Fruit fly (Drosophila melanogaster): ENCODE results near the gene CG32023.

Gene CG32023

DNA sequence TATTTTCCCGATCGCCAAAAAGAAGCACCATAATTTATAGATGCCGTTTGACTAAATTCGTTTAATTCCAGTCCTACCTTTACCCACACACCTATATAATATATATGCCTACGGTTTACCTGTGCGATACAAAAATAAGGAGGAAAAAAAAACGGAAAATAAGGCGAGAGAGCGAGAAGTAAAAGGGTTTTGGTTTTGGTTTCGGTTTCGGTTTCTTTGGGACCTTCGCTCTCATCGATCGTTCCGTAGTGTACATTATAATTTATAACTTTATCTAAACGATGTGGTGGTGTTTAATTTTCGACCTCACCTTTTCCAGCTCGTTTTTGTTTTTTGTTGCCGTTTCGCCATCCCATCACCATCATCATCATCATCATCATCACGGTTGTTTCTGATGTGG is 21.6 kb upstream of the CG32023 start:
- TF ChIP-seq CG32006 (GFP tag; optimal IDR thresholded peaks at IDR 0.05) (no peak), CG6276 (GFP tag; optimal IDR thresholded peaks at IDR 0.05) (no peak), CG34406 (GFP tag; optimal IDR thresholded peaks at IDR 0.05) (no peak), CG6854 (GFP tag; optimal IDR thresholded peaks at IDR 0.05) (no peak), topi (GFP tag; optimal IDR thresholded peaks at IDR 0.05) (no peak), achi (GFP tag; optimal IDR thresholded peaks at IDR 0.05) (no peak), Sox102F (GFP tag; optimal IDR thresholded peaks at IDR 0.05) (no peak), Blimp-1 (GFP tag; optimal IDR thresholded peaks at IDR 0.05) (peak; percentile 86), ss (GFP tag; optimal IDR thresholded peaks at IDR 0.05) (no peak), CG8632 (GFP tag; optimal IDR thresholded peaks at IDR 0.05) (no peak), svp (GFP tag) (no peak), Eip78C (GFP tag) (peak; percentile 30)

DNA sequence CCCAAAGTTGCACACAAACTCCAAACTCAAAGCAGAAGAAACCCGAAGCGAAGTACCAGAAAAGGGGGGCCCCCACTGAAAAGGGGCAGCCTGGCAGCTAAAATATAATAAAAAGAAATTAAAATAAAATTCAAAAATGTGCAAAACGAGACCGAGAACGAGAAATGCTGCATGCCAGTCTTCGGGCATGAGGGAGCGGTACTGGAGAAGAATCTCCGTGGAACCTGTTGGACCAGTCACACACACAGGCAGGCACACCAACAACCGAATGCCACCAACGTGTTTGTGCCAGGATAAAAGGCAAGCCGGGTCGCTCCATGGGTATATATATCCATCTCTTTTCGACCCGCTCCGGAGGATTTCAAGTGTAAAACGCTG is 21.0 kb upstream of the CG32023 start:
- peak; percentile 30 for TF ChIP-seq CG6854 (GFP tag; optimal IDR thresholded peaks at IDR 0.05)
- no peak for TF ChIP-seq lz (GFP tag; optimal IDR thresholded peaks at IDR 0.05)
- no peak for TF ChIP-seq acj6 (GFP tag; optimal IDR thresholded peaks at IDR 0.05)
- 0 out of 3 replicates have a peak, but pooled peaks have one; percentile 27 for TF ChIP-seq CG8119 (GFP tag; IDR thresholded peaks at IDR 0.05)
- TF ChIP-seq CG9139 (GFP tag; optimal IDR thresholded peaks at IDR 0.05) = peak; percentile 3
- TF ChIP-seq ss (GFP tag; optimal IDR thresholded peaks at IDR 0.05) = peak; percentile 54 to 58
- TF ChIP-seq CG34406 (GFP tag; optimal IDR thresholded peaks at IDR 0.05) = no peak
- TF ChIP-seq spab (GFP tag; optimal IDR thresholded peaks at IDR 0.05) = peak; percentile 34
- TF ChIP-seq CG6808 (GFP tag; optimal IDR thresholded peaks at IDR 0.05) = peak; percentile 52
- TF ChIP-seq CG1621 (tag; optimal IDR thresholded peaks at IDR 0.05) = peak; percentile 68
- TF ChIP-seq CG4318 (GFP tag; optimal IDR thresholded peaks at IDR 0.05) = no peak
- no peak for TF ChIP-seq fkh (GFP tag; optimal IDR thresholded peaks at IDR 0.05)
- TF ChIP-seq esn (GFP tag; optimal IDR thresholded peaks at IDR 0.05) = no peak
- TF ChIP-seq CG31627 (GFP tag; optimal IDR thresholded peaks at IDR 0.05) = no peak
- TF ChIP-seq CG10631 (GFP tag; optimal IDR thresholded peaks at IDR 0.05) = no peak
- TF ChIP-seq CG15336 (GFP tag; IDR thresholded peaks at IDR 0.05) = peak; percentile 25; the same call in 1 of the 2 replicates
- no peak for TF ChIP-seq Hr38 (GFP tag; optimal IDR thresholded peaks at IDR 0.05)
- TF ChIP-seq dac (GFP tag; optimal IDR thresholded peaks at IDR 0.05) = no peak
- TF ChIP-seq Eip75B (GFP tag; optimal IDR thresholded peaks at IDR 0.05) = peak; percentile 7
- no peak for TF ChIP-seq Gug (GFP tag; IDR thresholded peaks at IDR 0.05)
- no peak for TF ChIP-seq CG10669 (GFP tag; optimal IDR thresholded peaks at IDR 0.05)
- peak; percentile 29 for TF ChIP-seq Ets96B (tag; optimal IDR thresholded peaks at IDR 0.05)
- no peak for TF ChIP-seq salr (GFP tag; optimal IDR thresholded peaks at IDR 0.05)
- no peak for TF ChIP-seq fd59A (GFP tag; optimal IDR thresholded peaks at IDR 0.05)
- no peak for TF ChIP-seq OdsH (GFP tag; optimal IDR thresholded peaks at IDR 0.05)
- TF ChIP-seq achi (GFP tag; optimal IDR thresholded peaks at IDR 0.05) = no peak
- TF ChIP-seq vri (GFP tag; optimal IDR thresholded peaks at IDR 0.05) = peak; percentile 18
- no peak for TF ChIP-seq Sox14 (GFP tag; optimal IDR thresholded peaks at IDR 0.05)
- no peak for TF ChIP-seq CG16779 (tag; optimal IDR thresholded peaks at IDR 0.05)
- TF ChIP-seq CG6163 (GFP tag; IDR thresholded peaks at IDR 0.05) = peak; percentile 46; the same call in 2 of the 3 replicates
- peak; percentile 34 for TF ChIP-seq dsx (GFP tag; optimal IDR thresholded peaks at IDR 0.05; ENCODE audit: poor library complexity, severe bottlenecking)
- peak; percentile 58 for TF ChIP-seq Lpt (GFP tag; optimal IDR thresholded peaks at IDR 0.05)
- no peak for TF ChIP-seq topi (GFP tag; optimal IDR thresholded peaks at IDR 0.05)
- TF ChIP-seq CG6792 (GFP tag; optimal IDR thresholded peaks at IDR 0.05) = no peak
- peak; percentile 69 for TF ChIP-seq Eip78C (GFP tag)
- peak; percentile 43 for TF ChIP-seq svp (GFP tag)
- no peak for TF ChIP-seq Hr39 (GFP tag; optimal IDR thresholded peaks at IDR 0.05)
- TF ChIP-seq CG3919 (GFP tag; optimal IDR thresholded peaks at IDR 0.05) = no peak
- no peak for TF ChIP-seq Smox (GFP tag; optimal IDR thresholded peaks at IDR 0.05)
- peak; percentile 37 for TF ChIP-seq CG6276 (GFP tag; optimal IDR thresholded peaks at IDR 0.05)
- no peak for TF ChIP-seq Sox15 (GFP tag; optimal IDR thresholded peaks at IDR 0.05)
- no peak for TF ChIP-seq cyc (GFP tag; optimal IDR thresholded peaks at IDR 0.05)
- no peak for TF ChIP-seq Met (GFP tag; optimal IDR thresholded peaks at IDR 0.05)
- TF ChIP-seq CG32006 (GFP tag; optimal IDR thresholded peaks at IDR 0.05) = no peak
- TF ChIP-seq Blimp-1 (GFP tag; optimal IDR thresholded peaks at IDR 0.05) = no peak
